Worm (Caenorhabditis elegans): Measurements from ENCODE around the gene Y82E9BL.18.
"Not testable (repeated sequence)": the region's sequence is repeated elsewhere in the genome, so short reads cannot be mapped to it uniquely, and the experiment has no call there.

Y82E9BL.18 gene

DNA sequence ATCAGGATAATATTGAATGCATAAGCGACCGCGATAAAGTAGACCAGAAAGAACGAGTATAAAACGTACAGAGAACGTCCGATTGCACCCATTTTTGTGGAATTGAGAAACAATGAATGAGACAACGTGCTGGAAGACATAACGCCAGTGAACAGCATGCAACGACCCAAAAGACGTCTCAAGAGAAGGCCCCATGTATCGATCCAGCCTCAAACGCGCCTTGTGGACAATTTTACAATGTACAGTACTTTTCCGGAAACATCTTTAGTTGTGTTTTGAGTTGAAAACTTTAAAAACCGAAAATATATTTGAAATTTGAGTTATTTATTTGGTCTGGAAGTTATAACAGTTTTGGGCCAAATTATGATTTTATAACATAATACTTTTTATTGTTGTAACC, 24.2 kb downstream of the Y82E9BL.18 start, which contains the start of gene Y82E9BL.3:
Y82E9BL.3 (minus strand) TSS at position 101 of the 400 bp plus-strand sequence.
- TF ChIP-seq B0310.2 (tag; optimal IDR thresholded peaks at IDR 0.05) (no peak), F13C5.2 (tag; optimal IDR thresholded peaks at IDR 0.05) (no peak), ama-1 (optimal IDR thresholded peaks at IDR 0.05) (no peak), hnd-1 (tag; optimal IDR thresholded peaks at IDR 0.05) (no peak), aly-1 (tag; optimal IDR thresholded peaks at IDR 0.05) (no peak), tra-4 (tag; optimal IDR thresholded peaks at IDR 0.05) (no peak), pes-1 (GFP tag; IDR thresholded peaks at IDR 0.05) (no peak), scrt-1 (GFP tag; IDR thresholded peaks at IDR 0.05) (no peak)

DNA sequence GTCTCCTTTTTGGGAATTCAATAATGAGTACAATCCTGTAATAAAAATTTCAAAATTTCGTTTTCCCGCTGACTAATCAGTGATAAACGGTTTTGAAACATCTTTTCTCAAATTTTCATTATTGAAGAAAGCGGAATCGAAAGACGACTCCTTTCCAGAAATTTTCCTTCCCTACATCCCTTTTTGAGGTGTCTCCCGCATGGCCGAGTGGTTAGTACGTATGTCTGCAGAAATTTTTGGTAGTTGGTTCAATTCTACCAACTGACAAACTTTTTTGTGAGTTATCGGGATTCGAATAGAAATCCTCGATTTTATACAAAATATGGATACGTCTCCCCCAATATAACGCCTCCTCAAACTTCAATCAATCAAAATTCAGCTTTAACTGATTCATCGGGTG, 27.9 kb downstream of the Y82E9BL.18 start:
- TF ChIP-seq ama-1 (optimal IDR thresholded peaks at IDR 0.05) (no peak), hmg-4 (GFP tag; optimal IDR thresholded peaks at IDR 0.05) (no peak), ets-7 (tag; optimal IDR thresholded peaks at IDR 0.05) (no peak), ceh-13 (GFP tag; optimal IDR thresholded peaks at IDR 0.05) (no peak)

DNA sequence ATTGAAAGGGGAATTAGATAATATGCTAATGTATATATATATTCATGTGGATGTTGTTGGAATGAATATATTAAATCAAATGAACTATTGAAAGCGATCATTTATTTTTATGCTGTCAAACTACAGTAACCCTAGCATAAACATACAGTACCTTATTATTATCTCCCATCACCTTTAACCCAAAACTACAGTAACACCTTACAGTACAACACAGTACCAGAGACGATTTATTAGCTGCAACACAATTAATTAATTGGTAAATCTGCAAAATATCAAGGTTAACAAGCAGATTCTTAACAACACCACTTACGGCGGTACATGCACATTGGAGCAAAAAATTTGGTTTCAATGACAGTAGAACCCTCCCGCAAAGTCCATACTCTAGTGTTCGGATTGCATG, 28.7 kb downstream of the Y82E9BL.18 start, which contains the start of gene Y82E9BL.1:
Y82E9BL.1 (minus strand) TSS at position 101 of the 400 bp plus-strand sequence.
- TF ChIP-seq flt-1 (GFP tag; IDR thresholded peaks at IDR 0.05) = no peak
- no peak for TF ChIP-seq ets-7 (tag; optimal IDR thresholded peaks at IDR 0.05)
- no peak for TF ChIP-seq aly-1 (tag; optimal IDR thresholded peaks at IDR 0.05)
- no peak for TF ChIP-seq ama-1 (optimal IDR thresholded peaks at IDR 0.05)
- TF ChIP-seq ceh-36 (tag; optimal IDR thresholded peaks at IDR 0.05) = no peak
- no peak for TF ChIP-seq tra-4 (tag; optimal IDR thresholded peaks at IDR 0.05)

DNA sequence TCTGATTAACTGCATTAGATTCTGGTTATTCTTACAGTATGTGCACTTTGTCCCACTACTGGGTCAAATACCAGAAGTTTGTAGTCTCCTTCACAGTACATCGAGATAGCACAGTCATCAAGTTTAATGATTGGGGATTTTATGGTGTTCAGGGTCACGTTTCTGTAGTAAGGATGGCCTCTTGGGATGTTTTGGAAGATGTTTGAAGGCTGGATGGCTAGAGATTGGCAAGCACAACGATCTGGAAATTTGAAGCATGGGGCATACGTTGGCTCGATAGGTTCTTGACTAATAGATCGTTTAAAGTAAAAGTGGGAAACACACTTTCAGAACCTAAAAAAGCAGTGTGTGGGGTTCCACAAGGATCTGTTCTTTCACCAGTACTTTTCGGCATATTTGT, 31.4 kb downstream of the Y82E9BL.18 start, which contains the start of gene Y82E9BR.8:
Y82E9BR.8 (minus strand) TSS at position 101 of the 400 bp plus-strand sequence.
- TF ChIP-seq tra-4 (tag; optimal IDR thresholded peaks at IDR 0.05); scrt-1 (GFP tag; IDR thresholded peaks at IDR 0.05); flt-1 (GFP tag; IDR thresholded peaks at IDR 0.05): not testable (repeated sequence)

DNA sequence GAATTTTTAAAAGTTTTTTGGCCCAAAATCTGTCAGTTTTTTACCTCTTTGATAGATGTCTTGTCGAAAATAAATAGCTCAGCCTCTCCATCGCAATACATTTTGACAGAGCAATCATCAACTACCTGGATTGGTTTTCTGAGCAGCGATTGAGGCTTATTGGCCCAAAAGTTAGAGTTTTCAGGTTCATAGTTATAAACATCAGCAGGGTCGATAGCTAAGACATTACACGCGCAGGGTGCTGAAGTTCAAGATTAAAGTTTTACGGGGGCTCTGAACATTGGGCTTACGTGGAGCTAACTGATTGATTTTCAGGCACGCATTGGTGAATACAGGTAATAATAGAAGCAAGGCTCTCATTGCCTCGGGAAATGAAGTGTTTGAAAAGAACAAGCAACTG, 33.1 kb downstream of the Y82E9BL.18 start, which contains the start of gene Y82E9BR.9:
Y82E9BR.9 (minus strand) TSS at position 101 of the 400 bp plus-strand sequence.
- no peak for TF ChIP-seq sea-1 (GFP tag; conservative IDR thresholded peaks at IDR 0.05)
- no peak for TF ChIP-seq flt-1 (GFP tag; IDR thresholded peaks at IDR 0.05)
- no peak for TF ChIP-seq hmbx-1 (tag; optimal IDR thresholded peaks at IDR 0.05)

DNA sequence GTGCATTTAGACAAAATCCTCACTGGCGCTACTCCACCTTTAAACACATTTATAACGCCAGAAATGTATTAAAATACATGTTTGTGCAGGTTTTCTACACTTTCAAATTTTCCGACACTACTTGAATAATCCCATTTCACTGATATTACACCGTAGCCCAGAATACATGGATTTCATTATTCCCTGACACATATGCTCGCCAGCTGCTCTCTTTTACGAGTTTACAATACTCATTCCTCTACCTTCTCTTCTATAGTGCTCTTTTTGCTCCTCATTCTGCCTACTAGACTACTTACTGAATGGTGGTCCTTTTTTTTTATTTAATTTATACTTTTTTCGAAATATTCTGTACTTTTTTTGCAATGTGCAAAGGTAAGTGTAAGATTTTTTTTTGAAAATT, 46.0 kb downstream of the Y82E9BL.18 start:
- TF ChIP-seq B0310.2 (tag; optimal IDR thresholded peaks at IDR 0.05) (no peak), scrt-1 (GFP tag; IDR thresholded peaks at IDR 0.05) (no peak), tra-4 (tag; optimal IDR thresholded peaks at IDR 0.05) (no peak)

DNA sequence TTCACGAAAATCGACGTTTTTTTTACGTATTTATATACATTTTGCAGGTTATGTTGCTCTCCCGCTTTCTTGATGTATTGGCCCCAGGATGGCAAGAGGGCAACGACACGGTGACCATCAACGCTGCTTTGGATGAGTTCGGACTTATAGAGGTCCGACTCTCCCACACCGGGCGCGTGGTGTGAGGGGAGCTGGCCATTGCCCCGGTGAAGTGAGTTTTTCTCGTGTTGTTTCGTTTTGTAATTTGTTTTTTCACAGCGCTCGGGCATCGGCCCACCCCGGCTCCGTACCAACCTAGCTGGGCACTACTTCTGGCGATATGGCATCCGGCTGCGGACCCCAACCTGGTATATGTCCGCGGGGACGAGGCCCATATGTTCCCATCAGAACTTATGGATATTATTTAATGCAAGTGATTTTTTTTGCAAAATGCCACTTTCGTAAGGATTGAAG, 47.8 kb downstream of the Y82E9BL.18 start, which contains the start of gene Y82E9BR.20:
Y82E9BR.20 (plus strand) TSS at position 51 of the 453 bp plus-strand sequence.
- TF ChIP-seq ceh-13 (GFP tag; optimal IDR thresholded peaks at IDR 0.05) = no peak
- no peak for TF ChIP-seq flt-1 (GFP tag; IDR thresholded peaks at IDR 0.05)
- no peak for TF ChIP-seq ama-1 (optimal IDR thresholded peaks at IDR 0.05)
- TF ChIP-seq hnd-1 (tag; optimal IDR thresholded peaks at IDR 0.05) = no peak
- no peak for TF ChIP-seq hmg-4 (GFP tag; optimal IDR thresholded peaks at IDR 0.05)
- TF ChIP-seq scrt-1 (GFP tag; IDR thresholded peaks at IDR 0.05) = no peak
- no peak for TF ChIP-seq aly-1 (tag; optimal IDR thresholded peaks at IDR 0.05)
- no peak for TF ChIP-seq ets-7 (tag; optimal IDR thresholded peaks at IDR 0.05)
- no peak for TF ChIP-seq ceh-36 (tag; optimal IDR thresholded peaks at IDR 0.05)
- no peak for TF ChIP-seq B0310.2 (tag; optimal IDR thresholded peaks at IDR 0.05)
- TF ChIP-seq sea-1 (GFP tag; conservative IDR thresholded peaks at IDR 0.05) = no peak
- TF ChIP-seq hmbx-1 (tag; optimal IDR thresholded peaks at IDR 0.05) = no peak
- TF ChIP-seq F13C5.2 (tag; optimal IDR thresholded peaks at IDR 0.05) = no peak
- no peak for TF ChIP-seq pes-1 (GFP tag; IDR thresholded peaks at IDR 0.05)
- no peak for TF ChIP-seq tbx-37 (GFP tag; conservative IDR thresholded peaks at IDR 0.05)
- no peak for TF ChIP-seq tbx-11 (GFP tag; IDR thresholded peaks at IDR 0.05)
- TF ChIP-seq tra-4 (tag; optimal IDR thresholded peaks at IDR 0.05) = no peak

DNA sequence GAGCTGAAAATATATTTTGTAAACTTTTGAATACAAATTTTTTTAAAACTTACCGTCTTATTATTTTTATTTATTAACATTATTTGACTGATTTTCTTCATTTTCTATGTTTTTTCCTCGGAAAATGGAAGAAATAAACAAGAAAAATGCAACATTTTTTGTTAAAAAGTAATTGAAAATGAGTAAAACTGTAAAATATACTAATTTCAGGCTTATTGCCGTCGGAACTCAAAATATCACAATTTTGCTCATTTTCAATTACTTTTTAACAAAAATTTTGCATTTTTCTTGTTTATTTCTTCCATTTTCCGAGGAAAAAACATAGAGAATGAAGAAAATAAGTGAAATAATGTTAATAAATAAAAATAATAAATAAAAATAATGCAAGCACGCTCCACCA, 48.9 kb downstream of the Y82E9BL.18 start, which contains the start of gene Y82E9BR.10:
Y82E9BR.10 (minus strand) TSS at position 101 of the 400 bp plus-strand sequence.
- not testable (repeated sequence) for TF ChIP-seq scrt-1 (GFP tag; IDR thresholded peaks at IDR 0.05); tra-4 (tag; optimal IDR thresholded peaks at IDR 0.05); tbx-37 (GFP tag; conservative IDR thresholded peaks at IDR 0.05)

DNA sequence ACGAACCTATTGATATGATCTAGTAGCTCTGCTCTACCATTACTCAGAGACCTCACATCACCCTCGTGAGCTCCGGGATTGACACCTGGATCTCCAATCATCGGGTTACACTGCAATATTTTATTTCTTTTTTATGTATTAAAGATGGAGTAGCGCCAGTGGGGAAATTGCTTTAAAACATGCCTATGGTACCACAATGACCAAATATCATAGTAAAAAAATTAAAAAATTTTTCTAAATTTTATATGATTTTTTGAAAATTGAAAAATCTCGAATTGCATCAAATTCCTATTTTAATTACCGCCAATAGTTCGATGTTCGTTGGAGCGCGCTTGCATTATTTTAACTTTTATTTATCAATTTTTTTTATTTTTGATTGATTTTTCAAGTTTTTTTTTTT, 51.3 kb downstream of the Y82E9BL.18 start, which contains the start of gene pals-40:
pals-40 (minus strand) TSS at position 101 of the 400 bp plus-strand sequence.
- TF ChIP-seq hmbx-1 (tag; optimal IDR thresholded peaks at IDR 0.05); F13C5.2 (tag; optimal IDR thresholded peaks at IDR 0.05); pes-1 (GFP tag; IDR thresholded peaks at IDR 0.05): not testable (repeated sequence)

Measured in whole organism, early embryonic.